Worm (Caenorhabditis elegans): ENCODE data around the gene C17C3.11.

Gene C17C3.11

ce11 chrII:5505820-5506287 is 31.8 kb upstream of the C17C3.11 start, which contains the start of gene npp-24:
TSS of gene npp-24 (plus strand) at chrII:5505870.
- TF ChIP-seq die-1 (tag; optimal IDR thresholded peaks at IDR 0.05) (no peak), ets-4 (GFP tag; optimal IDR thresholded peaks at IDR 0.05) (no peak), lin-35 (GFP tag; optimal IDR thresholded peaks at IDR 0.05) (peak in 1 of 3 experiments; percentile 43)

ce11 chrII:5511417-5512353 is 25.9 kb upstream of the C17C3.11 start:
- TF ChIP-seq ceh-27 (GFP tag; optimal IDR thresholded peaks at IDR 0.05) (no peak), lsl-1 (GFP tag; optimal IDR thresholded peaks at IDR 0.05) (peak; percentile 45), lin-35 (GFP tag; optimal IDR thresholded peaks at IDR 0.05) (peak in 1 of 3 experiments; percentile 13), tlf-1 (GFP tag; optimal IDR thresholded peaks at IDR 0.05) (no peak), unc-62 (GFP tag; optimal IDR thresholded peaks at IDR 0.05) (no peak), hsf-1 (GFP tag; IDR thresholded peaks at IDR 0.05) (no peak), dox-1 (GFP tag; IDR thresholded peaks at IDR 0.05) (0 out of 2 replicates have a peak, but pooled peaks have one; percentile 39), T07F8.4 (tag; optimal IDR thresholded peaks at IDR 0.05) (no peak), B0035.1 (tag; optimal IDR thresholded peaks at IDR 0.05) (no peak), unc-130 (GFP tag; optimal IDR thresholded peaks at IDR 0.05) (peak; percentile 57), ccch-3 (GFP tag; optimal IDR thresholded peaks at IDR 0.05) (no peak), aptf-3 (GFP tag; IDR thresholded peaks at IDR 0.05) (no peak), nhr-80 (tag; optimal IDR thresholded peaks at IDR 0.05) (no peak), ceh-79 (tag; optimal IDR thresholded peaks at IDR 0.05) (no peak), repo-1 (tag; optimal IDR thresholded peaks at IDR 0.05) (no peak), nhr-27 (tag; optimal IDR thresholded peaks at IDR 0.05) (no peak), tbx-9 (tag; optimal IDR thresholded peaks at IDR 0.05; ENCODE audit: borderline replicate concordance) (no peak), C06A6.2 (GFP tag; conservative IDR thresholded peaks at IDR 0.05) (no peak), C17E4.6 (GFP tag; IDR thresholded peaks at IDR 0.05) (no peak), F33H1.4 (GFP tag; IDR thresholded peaks at IDR 0.05) (peak; percentile 42), hmg-1.2 (GFP tag; IDR thresholded peaks at IDR 0.05) (no peak), rcor-1 (GFP tag; IDR thresholded peaks at IDR 0.05) (no peak), ceh-40 (GFP tag; IDR thresholded peaks at IDR 0.05) (no peak), ztf-6 (GFP tag; IDR thresholded peaks at IDR 0.05) (no peak), nfya-2 (GFP tag; IDR thresholded peaks at IDR 0.05) (no peak), pha-4 (tag; optimal IDR thresholded peaks at IDR 0.05) (no peak), madf-3 (GFP tag; IDR thresholded peaks at IDR 0.05) (no peak), lag-1 (GFP tag; IDR thresholded peaks at IDR 0.05) (no peak), aptf-2 (GFP tag; conservative IDR thresholded peaks at IDR 0.05) (0 out of 2 replicates have a peak, but pooled peaks have one; percentile 38), F39B2.1 (GFP tag; IDR thresholded peaks at IDR 0.05) (no peak), snpc-4 (GFP tag; optimal IDR thresholded peaks at IDR 0.05) (no peak), snpc-4 (tag; optimal IDR thresholded peaks at IDR 0.05) (peak in 1 of 4 experiments; percentile 13), mcd-1 (GFP tag; IDR thresholded peaks at IDR 0.05) (peak; percentile 41), rpc-1 (optimal IDR thresholded peaks at IDR 0.05) (no peak), rpc-1 (tag; optimal IDR thresholded peaks at IDR 0.05) (no peak), mxl-1 (tag; optimal IDR thresholded peaks at IDR 0.05) (no peak), lin-26 (GFP tag; IDR thresholded peaks at IDR 0.05) (no peak), lin-54 (GFP tag; optimal IDR thresholded peaks at IDR 0.05) (peak; percentile 4), ceh-58 (GFP tag; IDR thresholded peaks at IDR 0.05) (no peak), rec-8 (tag; optimal IDR thresholded peaks at IDR 0.05) (peak in 1 of 2 experiments; percentile 24), efl-1 (GFP tag; optimal IDR thresholded peaks at IDR 0.05) (no peak), egl-18 (GFP tag; IDR thresholded peaks at IDR 0.05) (no peak), cebp-1 (GFP tag; IDR thresholded peaks at IDR 0.05) (no peak), cebp-1 (tag; optimal IDR thresholded peaks at IDR 0.05) (no peak)

Data from whole organism, young adult.